Fruit fly (Drosophila melanogaster) whole organism, embryonic: Measurements from ENCODE around the gene trio.

ENCODE experiments used
- CG12769 ChIP-seq: fragments of 200-800 bp; sonication (Bioruptor generic); optimal IDR thresholded peaks from 2 replicates; lab custom pipeline; 2019; ENCODE audit warnings: missing biosample characterization, mild to moderate bottlenecking, missing genetic modification characterization, moderate library complexity
- CG13296 ChIP-seq: fragments of 200-800 bp; sonication (Bioruptor generic); optimal IDR thresholded peaks from 3 replicates; lab custom pipeline; 2018; ENCODE audit warnings: missing biosample characterization, mild to moderate bottlenecking, missing genetic modification characterization
- CG14965 ChIP-seq: fragments of 200-800 bp; sonication (Bioruptor generic); optimal IDR thresholded peaks from 2 replicates; lab custom pipeline; 2016; ENCODE audit warnings: missing biosample characterization, missing genetic modification characterization, borderline replicate concordance
- CG1603 ChIP-seq: fragments of 200-800 bp; sonication (Bioruptor generic); optimal IDR thresholded peaks from 2 replicates; lab custom pipeline; 2019; ENCODE audit warnings: missing biosample characterization, mild to moderate bottlenecking, missing genetic modification characterization, moderate library complexity
- CG17829 ChIP-seq: fragments of 200-800 bp; optimal IDR thresholded peaks from 2 replicates; lab custom pipeline; 2019; ENCODE audit warnings: missing biosample characterization, mild to moderate bottlenecking, missing genetic modification characterization, moderate library complexity
- CG17912 ChIP-seq: fragments of 200-800 bp; sonication (Bioruptor generic); optimal IDR thresholded peaks from 2 replicates; lab custom pipeline; 2018; ENCODE audit warnings: missing biosample characterization, mild to moderate bottlenecking, missing genetic modification characterization
- CG18764 ChIP-seq: fragments of 200-800 bp; sonication (Bioruptor generic); optimal IDR thresholded peaks from 3 replicates; lab custom pipeline; 2016; ENCODE audit warnings: missing biosample characterization, missing genetic modification characterization
- CG31441 ChIP-seq: fragments of 200-800 bp; sonication (Bioruptor generic); IDR thresholded peaks from 2 replicates; pipeline ENCODE4 v1.3.6; 2022; ENCODE audit warnings: missing biosample characterization, missing genetic modification characterization
- CG3726 ChIP-seq: fragments of 200-800 bp; sonication (Bioruptor generic); IDR thresholded peaks from 3 replicates; pipeline ENCODE4, ENCODE4 v1.3.6; 2022; ENCODE audit warnings: missing biosample characterization, missing genetic modification characterization
- CG4360 ChIP-seq: fragments of 200-800 bp; sonication (Bioruptor generic); IDR thresholded peaks from 2 replicates; pipeline ENCODE4 v1.3.6; 2022; ENCODE audit warnings: missing biosample characterization, missing genetic modification characterization
- CG4730 ChIP-seq: fragments of 200-800 bp; sonication (Bioruptor generic); IDR thresholded peaks from 2 replicates; pipeline ENCODE4 v1.3.6; 2022; ENCODE audit warnings: missing biosample characterization, missing genetic modification characterization
- CG5953 ChIP-seq: fragments of 200-800 bp; sonication (Bioruptor generic); IDR thresholded peaks from 2 replicates; pipeline ENCODE4 v1.3.6; 2022; ENCODE audit warnings: missing biosample characterization, missing genetic modification characterization
- CG6689 ChIP-seq: fragments of 200-800 bp; sonication (Bioruptor generic); IDR thresholded peaks from 2 replicates; pipeline ENCODE4 v1.3.6; 2022; ENCODE audit warnings: missing biosample characterization, missing genetic modification characterization
- CG6765 ChIP-seq: fragments of 200-800 bp; sonication (Bioruptor generic); optimal IDR thresholded peaks from 3 replicates; lab custom pipeline; 2017; ENCODE audit warnings: missing biosample characterization, mild to moderate bottlenecking, missing genetic modification characterization
- CG7556 ChIP-seq: fragments of 200-800 bp; sonication (Bioruptor generic); optimal IDR thresholded peaks from 2 replicates; lab custom pipeline; 2017; ENCODE audit warnings: missing biosample characterization, mild to moderate bottlenecking, missing genetic modification characterization
- CG7963 ChIP-seq: fragments of 200-800 bp; sonication (Bioruptor generic); IDR thresholded peaks from 3 replicates; pipeline ENCODE4 v1.3.6; 2022; ENCODE audit warnings: missing biosample characterization, missing genetic modification characterization; ENCODE audit not compliant: partially characterized antibody
- CG9437 ChIP-seq: fragments of 200-800 bp; sonication (Bioruptor generic); optimal IDR thresholded peaks from 2 replicates; lab custom pipeline; 2018; ENCODE audit warnings: missing biosample characterization, mild to moderate bottlenecking, missing genetic modification characterization
- Camta ChIP-seq: fragments of 200-800 bp; sonication (Bioruptor generic); optimal IDR thresholded peaks from 2 replicates; lab custom pipeline; 2016; ENCODE audit warnings: missing biosample characterization, missing genetic modification characterization
- D19A ChIP-seq: fragments of 200-800 bp; optimal IDR thresholded peaks from 3 replicates; lab custom pipeline; 2019; ENCODE audit warnings: missing biosample characterization, mild to moderate bottlenecking, missing genetic modification characterization, moderate library complexity
- HmgZ ChIP-seq: fragments of 200-800 bp; sonication (Bioruptor generic); optimal IDR thresholded peaks from 2 replicates; lab custom pipeline; 2018; ENCODE audit warnings: missing biosample characterization, mild to moderate bottlenecking, missing genetic modification characterization
- Mrtf ChIP-seq: fragments of 200-800 bp; sonication (Bioruptor generic); IDR thresholded peaks from 3 replicates; pipeline ENCODE4 v1.3.6; 2022; ENCODE audit warnings: missing biosample characterization, missing genetic modification characterization
- NC2α ChIP-seq: fragments of 200-800 bp; sonication (Bioruptor generic); optimal IDR thresholded peaks from 2 replicates; lab custom pipeline; 2016; ENCODE audit warnings: missing biosample characterization, missing genetic modification characterization
- Oaz ChIP-seq: fragments of 200-800 bp; sonication (Bioruptor generic); IDR thresholded peaks from 2 replicates; pipeline ENCODE4 v1.3.6; 2022; ENCODE audit warnings: missing biosample characterization, missing genetic modification characterization
- PHDP ChIP-seq: fragments of 200-800 bp; sonication (Bioruptor generic); optimal IDR thresholded peaks from 3 replicates; lab custom pipeline; 2018; ENCODE audit warnings: missing biosample characterization, mild to moderate bottlenecking, missing genetic modification characterization, moderate library complexity
- Scr ChIP-seq: fragments of 200-800 bp; sonication (Bioruptor generic); IDR thresholded peaks from 2 replicates; pipeline ENCODE4 v1.3.6; 2022; ENCODE audit warnings: missing biosample characterization, missing genetic modification characterization; ENCODE audit not compliant: partially characterized antibody
- Sox102F ChIP-seq: fragments of 200-800 bp; sonication (Bioruptor generic); optimal IDR thresholded peaks from 2 replicates; lab custom pipeline; 2018; ENCODE audit warnings: missing biosample characterization, mild to moderate bottlenecking, missing genetic modification characterization, moderate library complexity
- Taf1 ChIP-seq: fragments of 200-800 bp; sonication (Bioruptor generic); IDR thresholded peaks from 2 replicates; pipeline ENCODE4 v1.3.6; 2022; ENCODE audit warnings: missing biosample characterization, missing genetic modification characterization
- bsh ChIP-seq, 2 experiments: fragments of 200-800 bp; sonication (Bioruptor generic); optimal IDR thresholded peaks; 2 replicates each; lab custom pipeline; 2017 to 2018; ENCODE audit warnings: mild to moderate bottlenecking in 2 of 2, missing biosample characterization in 2 of 2, missing genetic modification characterization in 2 of 2, moderate library complexity in 1 of 2
- cg ChIP-seq: fragments of 200-800 bp; sonication (Bioruptor generic); optimal IDR thresholded peaks from 3 replicates; lab custom pipeline; 2019; ENCODE audit warnings: missing biosample characterization, mild to moderate bottlenecking, missing genetic modification characterization, moderate library complexity
- chif ChIP-seq, 2 experiments: fragments of 200-800 bp; sonication (Bioruptor generic); optimal IDR thresholded peaks; 3 replicates each; lab custom pipeline; 2016; ENCODE audit warnings: missing biosample characterization in 2 of 2, missing genetic modification characterization in 2 of 2
- chinmo ChIP-seq: fragments of 200-800 bp; sonication (Bioruptor generic); IDR thresholded peaks from 4 replicates; pipeline ENCODE4 v1.3.6; 2022; ENCODE audit warnings: missing biosample characterization, missing genetic modification characterization; ENCODE audit not compliant: partially characterized antibody
- crol ChIP-seq: fragments of 200-800 bp; sonication (Bioruptor generic); IDR thresholded peaks from 2 replicates; pipeline ENCODE4 v1.3.6; 2022; ENCODE audit warnings: missing biosample characterization, missing genetic modification characterization
- eve ChIP-seq, 2 experiments: fragments of >200 bp; optimal IDR thresholded peaks; 2 replicates each; lab custom pipeline; 2017; ENCODE audit warnings: missing biosample characterization in 2 of 2, missing genetic modification characterization in 2 of 2
- gem ChIP-seq: fragments of 200-800 bp; sonication (Bioruptor generic); optimal IDR thresholded peaks from 2 replicates; lab custom pipeline; 2019; ENCODE audit warnings: missing biosample characterization, mild to moderate bottlenecking, missing genetic modification characterization, moderate library complexity
- hth ChIP-seq: fragments of >200 bp; optimal IDR thresholded peaks from 2 replicates; lab custom pipeline; 2017; ENCODE audit warnings: inconsistent platforms
- inv ChIP-seq: fragments of 200-800 bp; sonication (Bioruptor generic); IDR thresholded peaks from 2 replicates; pipeline ENCODE4 v1.3.6; 2022; ENCODE audit warnings: missing biosample characterization, missing genetic modification characterization; ENCODE audit not compliant: partially characterized antibody
- kah ChIP-seq: fragments of 200-800 bp; sonication (Bioruptor generic); optimal IDR thresholded peaks from 2 replicates; lab custom pipeline; 2018; ENCODE audit warnings: missing biosample characterization, mild to moderate bottlenecking, missing genetic modification characterization
- lab ChIP-seq: fragments of 200-800 bp; sonication (Bioruptor generic); optimal IDR thresholded peaks from 3 replicates; lab custom pipeline; 2017; ENCODE audit warnings: missing biosample characterization, missing genetic modification characterization, mild to moderate bottlenecking, moderate library complexity, missing genetic modification reagents
- nerfin-1 ChIP-seq: fragments of 200-800 bp; sonication (Bioruptor generic); optimal IDR thresholded peaks from 3 replicates; lab custom pipeline; 2019; ENCODE audit warnings: missing biosample characterization, mild to moderate bottlenecking, missing genetic modification characterization, moderate library complexity
- nmo ChIP-seq: fragments of 200-800 bp; sonication (Bioruptor generic); optimal IDR thresholded peaks from 2 replicates; lab custom pipeline; 2018; ENCODE audit warnings: missing biosample characterization, mild to moderate bottlenecking, missing genetic modification characterization, moderate library complexity
- nom ChIP-seq: fragments of 200-800 bp; sonication (Bioruptor generic); optimal IDR thresholded peaks from 2 replicates; lab custom pipeline; 2017; ENCODE audit warnings: missing biosample characterization, missing genetic modification characterization, mild to moderate bottlenecking, moderate library complexity, missing genetic modification reagents
- pros ChIP-seq: fragments of 200-800 bp; sonication (Bioruptor generic); optimal IDR thresholded peaks from 3 replicates; lab custom pipeline; 2019; ENCODE audit warnings: missing biosample characterization, mild to moderate bottlenecking, missing genetic modification characterization, moderate library complexity
- scrt ChIP-seq: fragments of 200-800 bp; sonication (Bioruptor generic); optimal IDR thresholded peaks from 2 replicates; lab custom pipeline; 2018; ENCODE audit warnings: missing biosample characterization, mild to moderate bottlenecking, missing genetic modification characterization, moderate library complexity
- sens ChIP-seq: fragments of 200-800 bp; sonication (Bioruptor generic); peaks from one replicate; lab custom pipeline; 2016; ENCODE audit warnings: missing biosample characterization, missing genetic modification characterization
- sim ChIP-seq: fragments of 200-800 bp; sonication (Bioruptor generic); IDR thresholded peaks from 2 replicates; pipeline ENCODE4 v1.3.6; 2022; ENCODE audit warnings: missing biosample characterization, missing genetic modification characterization
- stwl ChIP-seq: fragments of 200-800 bp; sonication (Bioruptor generic); optimal IDR thresholded peaks from 3 replicates; lab custom pipeline; 2018; ENCODE audit warnings: missing biosample characterization, mild to moderate bottlenecking, missing genetic modification characterization, moderate library complexity
- tgo ChIP-seq: fragments of 200-800 bp; sonication (Bioruptor generic); IDR thresholded peaks from 3 replicates; pipeline ENCODE4 v1.3.6; 2022; ENCODE audit warnings: missing biosample characterization, missing genetic modification characterization
- usp ChIP-seq: fragments of >200 bp; optimal IDR thresholded peaks from 2 replicates; lab custom pipeline; 2017; ENCODE audit warnings: missing biosample characterization, missing genetic modification characterization
- vfl ChIP-seq: fragments of 200-800 bp; sonication (Bioruptor generic); optimal IDR thresholded peaks from 2 replicates; lab custom pipeline; 2016; ENCODE audit warnings: missing biosample characterization, missing genetic modification characterization
- vnd ChIP-seq: fragments of 200-800 bp; sonication (Bioruptor generic); IDR thresholded peaks from 3 replicates; pipeline ENCODE4 v1.3.6; 2022; ENCODE audit warnings: missing biosample characterization, missing genetic modification characterization; ENCODE audit not compliant: partially characterized antibody

The trio gene

dm6 chr3L:1055932-1056331 lies 21.3 kb upstream of the trio start:
- TF ChIP-seq CG1603 (tag; lab: Kevin White, UChicago) (peak; percentile 11), CG4730 (no peak), CG9437 (GFP tag; lab: Kevin White, UChicago) (no peak), hth (no peak), CG3726 (GFP tag; lab: Robert Waterston, UW) (no peak), vnd (no peak), chinmo (GFP tag; lab: Robert Waterston, UW) (no peak), CG14965 (no peak), inv (GFP tag; lab: Robert Waterston, UW) (no peak), eve (GFP tag; optimal IDR thresholded peaks at IDR 0.05; lab: Kevin White, UChicago) (peak in 1 of 2 experiments; percentile 25), nmo (GFP tag; lab: Kevin White, UChicago) (peak; percentile 53), pros (no peak), CG13296 (no peak), Scr (GFP tag; lab: Robert Waterston, UW) (no peak), bsh (GFP tag; optimal IDR thresholded peaks at IDR 0.05; lab: Kevin White, UChicago) (peak in 1 of 2 experiments; percentile 30), CG12769 (tag; lab: Kevin White, UChicago) (no peak), kah (GFP tag; lab: Kevin White, UChicago) (no peak), Oaz (no peak), Sox102F (peak; percentile 1), sens (GFP tag; lab: Kevin White, UChicago) (no peak)

- TF ChIP-seq scrt (GFP tag; lab: Kevin White, UChicago) (peak; percentile 34), crol (GFP tag; lab: Robert Waterston, UW) (0 out of 2 replicates have a peak, but pooled peaks have one; percentile 25), CG4360 (GFP tag; lab: Robert Waterston, UW) (peak; percentile 91), cg (GFP tag; lab: Kevin White, UChicago) (peak; percentile 10), CG17912 (GFP tag; lab: Kevin White, UChicago) (no peak)
- TF ChIP-seq, all 482 proteins: peak for 4
These were observed 11.8 kb upstream of the trio start for dm6 chr3L:1046436-1046835.

- TF ChIP-seq CG6689 (GFP tag; lab: Robert Waterston, UW) (peak; percentile 19; the same call in 1 of the 2 replicates), PHDP (tag; lab: Kevin White, UChicago) (no peak), lab (GFP tag; lab: Kevin White, UChicago) (peak; percentile 46), Taf1 (no peak), nerfin-1 (tag; lab: Kevin White, UChicago) (peak; percentile 16), nom (GFP tag; lab: Kevin White, UChicago) (no peak), CG5953 (GFP tag; lab: Robert Waterston, UW) (no peak), CG7963 (GFP tag; lab: Robert Waterston, UW) (no peak), NC2α (GFP tag; lab: Kevin White, UChicago) (no peak), vfl (no peak), gem (peak; percentile 33), CG18764 (GFP tag; lab: Kevin White, UChicago) (no peak), stwl (tag; lab: Kevin White, UChicago) (no peak), chif (GFP tag; optimal IDR thresholded peaks at IDR 0.05; lab: Kevin White, UChicago) (no peak), Camta (GFP tag; lab: Kevin White, UChicago) (no peak), CG17829 (peak; percentile 5), usp (no peak), CG7556 (GFP tag; lab: Kevin White, UChicago) (peak; percentile 14), CG31441 (GFP tag; lab: Robert Waterston, UW) (0 out of 2 replicates have a peak, but pooled peaks have one; percentile 20), tgo (GFP tag; lab: Robert Waterston, UW) (no peak), CG6765 (GFP tag; lab: Kevin White, UChicago) (no peak), sim (GFP tag; lab: Robert Waterston, UW) (no peak), HmgZ (tag; lab: Kevin White, UChicago) (no peak), Mrtf (GFP tag; lab: Robert Waterston, UW) (0 out of 3 replicates have a peak, but pooled peaks have one; percentile 14), D19A (peak; percentile 35)
These were observed 8.9 kb upstream of the trio start for dm6 chr3L:1043530-1043929.
